Fruit fly (Drosophila melanogaster): Measurements from ENCODE around the gene wrm2.

The wrm2 gene

DNA sequence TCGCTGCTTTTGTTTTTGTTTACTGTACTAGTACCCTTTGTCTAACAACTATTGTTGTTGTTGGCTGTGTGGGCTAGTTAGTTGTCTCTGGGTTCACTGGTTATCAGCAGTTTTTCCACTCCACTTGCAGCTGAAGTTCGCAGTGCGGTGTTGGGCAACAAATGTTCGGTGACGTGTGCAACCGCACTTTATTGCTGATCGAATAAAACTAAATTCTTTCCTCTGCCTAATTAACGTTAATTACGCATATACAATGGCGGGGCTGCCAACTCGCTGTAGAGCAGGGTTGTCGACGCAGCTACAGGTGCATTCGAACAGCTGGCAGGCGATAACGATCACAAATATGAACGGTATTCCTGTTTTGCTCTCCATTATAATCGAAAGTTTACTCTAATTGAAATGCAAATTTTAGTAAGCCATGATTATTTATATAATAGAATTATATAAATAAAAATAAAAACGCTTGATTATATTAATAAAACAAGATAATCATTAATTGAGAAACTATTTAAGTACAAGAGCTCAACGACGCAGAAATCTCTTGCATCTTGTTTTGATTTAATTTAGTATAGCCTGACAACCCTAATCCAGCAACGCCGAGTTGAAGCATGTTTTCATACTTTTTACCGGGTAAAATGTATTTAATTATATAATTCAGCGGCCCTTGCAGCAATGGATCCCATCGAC lies 6.3 kb downstream of the wrm2 start, which contains the start of the genes mrva, CG42307 and mus312:
TSS of gene mrva (minus strand) at position 276 of the 687 bp plus-strand sequence.
TSS of gene CG42307 (plus strand) at position 566 of the 687 bp plus-strand sequence.
TSS of gene mus312 (plus strand) at position 566 of the 687 bp plus-strand sequence.
- TF ChIP-seq psq (optimal IDR thresholded peaks at IDR 0.05) (no peak), ttk (optimal IDR thresholded peaks at IDR 0.05) (no peak), h (optimal IDR thresholded peaks at IDR 0.05) (no peak), insv (optimal IDR thresholded peaks at IDR 0.05) (no peak), Sin3A (optimal IDR thresholded peaks at IDR 0.05) (no peak), Myc (optimal IDR thresholded peaks at IDR 0.05) (no peak)

DNA sequence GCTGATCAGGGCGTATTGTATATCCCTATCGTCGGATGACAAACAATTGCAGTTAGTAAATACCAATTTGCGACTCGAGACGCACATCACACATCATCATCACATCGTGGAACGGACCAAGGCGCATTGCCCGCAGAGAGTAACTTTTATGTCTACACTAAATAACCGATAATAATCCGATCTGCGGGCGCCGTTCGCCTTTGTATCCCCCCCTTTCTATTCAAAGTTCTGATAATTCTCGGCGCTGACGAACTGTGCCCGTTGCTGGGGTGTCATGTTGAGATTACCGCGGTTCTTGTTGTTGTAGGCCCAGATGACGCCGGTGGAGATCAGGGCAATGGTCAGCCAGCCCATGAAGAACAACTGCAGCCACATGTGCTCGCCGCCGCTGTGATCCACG lies 8.3 kb downstream of the wrm2 start:
- TF ChIP-seq psq (optimal IDR thresholded peaks at IDR 0.05) (no peak), h (optimal IDR thresholded peaks at IDR 0.05) (no peak), Myc (optimal IDR thresholded peaks at IDR 0.05) (no peak), Sin3A (optimal IDR thresholded peaks at IDR 0.05) (no peak), ttk (optimal IDR thresholded peaks at IDR 0.05) (no peak), insv (optimal IDR thresholded peaks at IDR 0.05) (no peak)

DNA sequence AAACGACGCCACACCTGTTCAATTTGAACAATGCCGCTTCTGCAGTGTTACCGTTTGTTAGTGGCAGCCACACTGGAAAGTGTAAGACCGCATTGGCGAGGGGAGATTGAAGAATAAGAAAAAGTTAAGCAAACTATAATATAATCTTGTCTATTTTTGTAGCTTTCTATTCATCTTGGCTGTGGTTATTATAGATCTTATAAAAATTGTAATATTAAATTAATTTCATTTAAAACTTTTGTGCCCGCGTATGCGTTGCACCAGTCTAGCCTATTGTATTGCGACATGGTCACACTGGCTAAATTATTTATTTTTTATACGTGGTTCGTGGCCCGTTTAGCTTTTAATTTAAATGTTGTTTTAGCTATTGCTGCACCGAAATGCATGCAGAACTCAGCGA lies 11.7 kb downstream of the wrm2 start, which contains the start of the genes RhoGEF4 and Rint1:
TSS of gene RhoGEF4 (minus strand) at position 64 of the 400 bp plus-strand sequence.
TSS of gene Rint1 (plus strand) at position 272 of the 400 bp plus-strand sequence.
- TF ChIP-seq insv (optimal IDR thresholded peaks at IDR 0.05): no peak
- no peak for TF ChIP-seq Myc (optimal IDR thresholded peaks at IDR 0.05)
- TF ChIP-seq psq (optimal IDR thresholded peaks at IDR 0.05): no peak
- TF ChIP-seq Sin3A (optimal IDR thresholded peaks at IDR 0.05): no peak
- no peak for TF ChIP-seq h (optimal IDR thresholded peaks at IDR 0.05)
- no peak for TF ChIP-seq ttk (optimal IDR thresholded peaks at IDR 0.05)

DNA sequence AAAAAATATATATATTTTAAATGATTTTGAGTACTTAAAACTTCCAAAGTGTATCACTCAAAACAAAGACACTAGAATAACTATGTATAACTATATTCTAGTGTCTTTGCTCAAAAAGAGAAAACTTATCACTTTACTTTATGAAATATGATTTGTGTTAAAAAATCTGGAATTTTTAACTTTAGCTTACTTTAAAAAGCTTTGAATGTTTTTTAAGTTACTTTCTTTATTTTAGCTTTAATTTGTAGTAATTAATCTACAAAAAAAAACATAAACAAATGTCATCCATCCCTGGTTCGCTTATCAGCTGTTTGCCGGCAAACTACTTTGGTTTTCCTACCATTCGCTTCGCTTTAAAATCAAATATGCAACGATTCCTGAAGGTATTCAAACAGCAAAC lies 15.3 kb downstream of the wrm2 start, which contains the start of gene CG8607:
TSS of gene CG8607 (plus strand) at position 301 of the 400 bp plus-strand sequence.
- TF ChIP-seq Sin3A (optimal IDR thresholded peaks at IDR 0.05): no peak
- no peak for TF ChIP-seq psq (optimal IDR thresholded peaks at IDR 0.05)
- no peak for TF ChIP-seq ttk (optimal IDR thresholded peaks at IDR 0.05)
- TF ChIP-seq Myc (optimal IDR thresholded peaks at IDR 0.05): no peak
- TF ChIP-seq insv (optimal IDR thresholded peaks at IDR 0.05): no peak
- TF ChIP-seq h (optimal IDR thresholded peaks at IDR 0.05): no peak

DNA sequence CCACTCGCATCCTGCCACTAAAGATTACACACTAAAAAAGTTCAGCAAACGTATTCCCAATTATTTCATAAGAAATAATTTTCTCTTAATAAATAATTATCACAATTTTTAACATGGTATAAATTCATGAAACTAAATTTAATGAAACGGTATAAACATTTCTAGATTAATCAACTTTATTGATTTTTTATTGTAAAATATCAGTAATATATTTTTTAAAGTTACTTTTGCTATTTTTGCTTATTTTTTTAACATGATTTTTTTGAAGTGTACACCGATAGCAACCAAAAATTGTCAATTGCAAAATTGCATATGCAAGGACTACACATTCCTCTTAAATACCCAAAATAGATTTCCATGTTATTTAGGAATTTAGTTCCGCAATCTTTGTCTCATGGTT lies 20.9 kb downstream of the wrm2 start:
- TF ChIP-seq Myc (optimal IDR thresholded peaks at IDR 0.05) (no peak), psq (optimal IDR thresholded peaks at IDR 0.05) (no peak), ttk (optimal IDR thresholded peaks at IDR 0.05) (no peak), Sin3A (optimal IDR thresholded peaks at IDR 0.05) (no peak), h (optimal IDR thresholded peaks at IDR 0.05) (no peak), insv (optimal IDR thresholded peaks at IDR 0.05) (no peak)

DNA sequence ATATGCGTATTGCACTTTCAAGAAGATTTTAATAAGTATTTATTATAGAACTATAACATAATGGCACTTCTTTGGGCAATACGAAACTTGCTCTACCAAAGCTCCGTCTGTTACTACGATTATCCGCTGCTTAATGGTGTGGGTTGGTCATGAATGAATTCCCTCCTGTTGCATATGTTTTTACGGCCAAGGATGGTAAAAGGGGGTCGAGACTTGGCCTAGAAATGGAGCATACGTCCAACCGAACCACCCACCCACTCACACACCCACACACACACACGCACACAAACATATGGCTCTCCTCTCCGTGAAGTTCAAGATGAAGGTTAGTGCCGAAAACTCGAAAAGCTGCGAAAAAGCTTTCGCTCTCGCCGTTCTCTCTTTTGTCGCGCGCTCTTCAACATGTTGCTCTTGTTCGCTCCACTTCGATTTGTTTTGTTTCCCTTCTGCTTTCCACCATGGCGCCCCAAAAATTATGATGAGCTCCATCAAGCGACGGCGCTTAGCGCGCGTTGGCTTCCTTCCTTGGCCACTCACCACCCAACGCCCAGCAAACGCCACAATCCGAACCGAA lies 21.4 kb downstream of the wrm2 start:
- no peak for TF ChIP-seq h (optimal IDR thresholded peaks at IDR 0.05)
- no peak for TF ChIP-seq Myc (optimal IDR thresholded peaks at IDR 0.05)
- TF ChIP-seq Sin3A (optimal IDR thresholded peaks at IDR 0.05): no peak
- no peak for TF ChIP-seq insv (optimal IDR thresholded peaks at IDR 0.05)
- TF ChIP-seq psq (optimal IDR thresholded peaks at IDR 0.05): no peak
- no peak for TF ChIP-seq ttk (optimal IDR thresholded peaks at IDR 0.05)

DNA sequence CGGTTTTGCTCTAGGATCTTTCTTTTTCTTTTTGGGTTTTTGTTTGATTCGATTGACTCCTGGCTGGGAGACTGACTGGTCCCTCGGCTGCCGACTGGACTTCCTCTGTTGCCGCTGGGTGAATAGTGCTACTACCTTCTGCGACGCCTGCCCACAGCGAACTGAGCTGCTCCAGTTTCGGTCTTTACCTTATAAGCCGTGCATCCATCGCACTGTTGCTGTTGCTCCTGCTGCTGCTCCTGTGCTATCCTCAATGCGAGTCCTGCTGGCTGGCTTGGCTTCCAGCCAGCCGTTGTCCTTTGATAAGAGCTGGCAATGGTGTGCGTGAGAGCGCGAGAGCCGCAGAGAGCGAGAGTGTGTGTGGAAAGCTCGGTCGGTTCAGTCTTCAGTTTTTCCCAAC lies 22.3 kb downstream of the wrm2 start, which contains the start of gene unc-13-4A:
TSS of gene unc-13-4A (minus strand) at position 143 of the 400 bp plus-strand sequence.
- TF ChIP-seq h (optimal IDR thresholded peaks at IDR 0.05) (no peak), insv (optimal IDR thresholded peaks at IDR 0.05) (no peak), ttk (optimal IDR thresholded peaks at IDR 0.05) (no peak), psq (optimal IDR thresholded peaks at IDR 0.05) (no peak)

DNA sequence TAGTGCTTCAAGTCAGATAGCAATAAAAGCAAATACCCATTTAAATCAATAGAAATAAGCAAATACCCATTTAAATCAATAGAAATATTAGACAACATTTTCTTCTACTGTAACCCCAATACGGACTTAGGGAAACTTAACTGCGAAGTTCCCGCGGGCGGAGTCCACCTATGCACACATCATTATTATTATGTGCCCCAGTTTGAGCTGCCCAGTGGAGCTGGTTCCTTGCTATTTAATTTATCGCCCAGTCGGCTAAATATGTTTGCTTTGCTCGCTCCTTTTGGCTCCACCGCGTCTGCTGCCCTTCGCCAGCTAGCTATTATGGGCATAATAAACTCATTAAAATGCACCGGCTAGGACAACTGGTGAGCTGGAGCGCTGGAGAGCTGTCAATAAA lies 34.4 kb downstream of the wrm2 start:
- TF ChIP-seq insv (optimal IDR thresholded peaks at IDR 0.05) (no peak), h (optimal IDR thresholded peaks at IDR 0.05) (no peak), psq (optimal IDR thresholded peaks at IDR 0.05) (no peak), Sin3A (optimal IDR thresholded peaks at IDR 0.05) (no peak), ttk (optimal IDR thresholded peaks at IDR 0.05) (no peak), Myc (optimal IDR thresholded peaks at IDR 0.05) (no peak)

All from Kc167 (cell line).